Worm (Caenorhabditis elegans) whole organism, L2 larva: Measurements from ENCODE around the gene ZK370.4.

Source experiments
- egl-27 ChIP-seq: sonication (generic microtip); optimal IDR thresholded peaks from 3 replicates; lab custom pipeline; 2017; ENCODE audit warnings: missing biosample characterization, missing genetic modification reagents, missing genetic modification characterization
- elt-3 ChIP-seq: sonication (generic microtip); optimal IDR thresholded peaks from 2 replicates; lab custom pipeline; 2017; ENCODE audit warnings: missing biosample characterization, missing genetic modification characterization
- lin-13 ChIP-seq: fragments of 150-350 bp; optimal IDR thresholded peaks from 2 replicates; lab custom pipeline; 2014; ENCODE audit warnings: missing biosample characterization, missing genetic modification reagents, missing genetic modification characterization
- lsy-2 ChIP-seq, 2 experiments: fragments of 150-350 bp in 1 of 2; sonication (generic microtip) in 1 of 2; optimal IDR thresholded peaks; 2 replicates each; lab custom pipeline; 2014 to 2017; ENCODE audit warnings: missing biosample characterization in 2 of 2, missing genetic modification characterization in 2 of 2
- mbf-1 ChIP-seq: sonication (generic microtip); optimal IDR thresholded peaks from 2 replicates; lab custom pipeline; 2017; ENCODE audit warnings: missing biosample characterization, missing genetic modification characterization
- nhr-11 ChIP-seq: fragments of 150-350 bp; optimal IDR thresholded peaks from 2 replicates; lab custom pipeline; 2014; ENCODE audit warnings: missing biosample characterization, missing genetic modification characterization
- skn-1 ChIP-seq: sonication (generic microtip); optimal IDR thresholded peaks from 2 replicates; lab custom pipeline; 2017; ENCODE audit warnings: missing biosample characterization, missing genetic modification characterization
- ztf-11 ChIP-seq: sonication (generic microtip); optimal IDR thresholded peaks from 2 replicates; lab custom pipeline; 2017; ENCODE audit warnings: missing biosample characterization, missing genetic modification characterization

DNA sequence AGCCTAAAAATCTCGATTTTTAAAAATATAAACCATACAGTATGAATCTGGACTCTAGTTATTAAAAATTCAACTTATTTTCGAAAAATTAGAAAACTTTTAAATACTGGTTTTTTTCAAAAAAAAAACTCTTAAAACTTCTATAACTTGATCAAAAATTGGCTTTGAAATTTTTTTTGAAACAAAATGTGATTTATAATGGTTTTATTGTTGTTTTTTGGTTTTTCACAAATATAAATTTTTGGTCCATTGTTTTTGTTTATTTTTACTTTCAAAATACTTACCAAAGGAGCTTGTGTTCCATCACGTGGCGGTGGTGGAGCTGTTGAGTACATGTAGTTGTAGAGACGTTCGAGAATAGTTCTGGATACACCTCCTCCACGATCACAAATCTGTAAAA, 7.1 kb upstream of the ZK370.4 start:
- TF ChIP-seq egl-27 (no peak), ztf-11 (tag; lab: Kevin White, UChicago) (no peak), nhr-11 (tag; lab: Kevin White, UChicago) (no peak), lsy-2 (tag; optimal IDR thresholded peaks at IDR 0.05; lab: Kevin White, UChicago) (no peak), mbf-1 (tag; lab: Kevin White, UChicago) (no peak), elt-3 (tag; lab: Kevin White, UChicago) (no peak), lin-13 (GFP tag; lab: Kevin White, UChicago) (no peak), skn-1 (no peak)
